Worm (Caenorhabditis elegans): ENCODE measurements around the gene kin-9.

kin-9 gene

DNA sequence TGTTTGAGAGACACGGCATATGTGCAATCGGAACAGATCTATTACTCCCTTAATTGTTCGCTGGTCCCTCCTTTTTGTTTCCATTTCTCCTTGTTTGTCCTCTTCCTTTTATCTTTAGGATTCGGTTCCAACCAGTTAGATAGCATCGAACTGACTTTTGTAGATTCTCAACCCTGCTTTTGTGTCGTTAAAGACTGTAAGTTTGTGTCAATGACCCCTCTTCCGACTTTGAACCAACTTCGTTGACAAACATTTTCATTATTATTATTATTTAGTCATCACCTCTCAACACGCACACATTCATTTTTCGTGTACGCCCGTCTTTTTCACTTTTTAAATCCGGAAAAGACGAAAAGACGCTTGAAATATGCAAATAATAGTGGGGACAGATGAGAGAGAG lies 13.6 kb downstream of the kin-9 start, which contains the start of gene F16F9.1:
Gene F16F9.1 (plus strand): TSS at position 301 of the 400 bp plus-strand sequence.
- TF ChIP-seq him-1 (tag; optimal IDR thresholded peaks at IDR 0.05) = no peak
- no peak for TF ChIP-seq dao-5 (tag; optimal IDR thresholded peaks at IDR 0.05)
- no peak for TF ChIP-seq W03F9.2 (tag; optimal IDR thresholded peaks at IDR 0.05)

DNA sequence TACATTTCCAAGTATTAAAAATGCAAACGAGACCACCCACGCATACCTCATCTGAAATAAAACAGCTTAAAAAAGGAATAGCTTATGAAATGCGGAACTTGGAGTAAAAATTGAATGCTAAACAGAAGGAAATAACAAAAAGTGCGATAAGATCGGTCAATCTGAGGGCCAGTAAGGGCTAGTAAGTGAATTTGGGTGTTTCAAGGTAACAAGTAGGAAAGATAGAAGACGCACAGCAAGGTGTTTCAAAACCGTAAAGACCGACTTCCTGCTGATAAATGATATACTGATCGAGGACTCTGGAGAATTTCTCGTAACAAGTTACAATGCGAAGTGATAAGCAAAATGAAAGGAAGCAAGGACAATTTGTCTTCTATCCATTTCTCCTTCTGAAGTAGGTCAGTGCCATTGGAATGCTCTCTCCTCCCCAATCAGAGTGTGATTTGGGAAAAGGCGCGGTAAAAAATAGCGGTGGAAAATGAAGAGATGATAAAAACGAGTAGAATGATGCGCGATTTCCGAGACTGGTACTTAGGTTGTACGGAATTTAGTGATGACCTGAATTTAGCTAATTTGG lies 23.2 kb downstream of the kin-9 start, which contains the start of gene dpy-6:
Gene dpy-6 (minus strand): TSS at position 51 of the 577 bp plus-strand sequence.
- TF ChIP-seq him-1 (tag; optimal IDR thresholded peaks at IDR 0.05) (no peak), dao-5 (tag; optimal IDR thresholded peaks at IDR 0.05) (no peak), W03F9.2 (tag; optimal IDR thresholded peaks at IDR 0.05) (no peak)

ce11 chrX:8457314-8457713 lies 24.9 kb downstream of the kin-9 start, which contains the start of gene F16F9.3:
Gene F16F9.3, plus strand, starts transcription at chrX:8457614.
- no peak for TF ChIP-seq dao-5 (tag; optimal IDR thresholded peaks at IDR 0.05)
- no peak for TF ChIP-seq W03F9.2 (tag; optimal IDR thresholded peaks at IDR 0.05)
- no peak for TF ChIP-seq him-1 (tag; optimal IDR thresholded peaks at IDR 0.05)

ce11 chrX:8459789-8460188 lies 27.3 kb downstream of the kin-9 start:
- TF ChIP-seq W03F9.2 (tag; optimal IDR thresholded peaks at IDR 0.05) (no peak), dao-5 (tag; optimal IDR thresholded peaks at IDR 0.05) (no peak), him-1 (tag; optimal IDR thresholded peaks at IDR 0.05) (no peak)

ce11 chrX:8460958-8461357 lies 28.5 kb downstream of the kin-9 start:
- no peak for TF ChIP-seq W03F9.2 (tag; optimal IDR thresholded peaks at IDR 0.05)
- no peak for TF ChIP-seq dao-5 (tag; optimal IDR thresholded peaks at IDR 0.05)
- no peak for TF ChIP-seq him-1 (tag; optimal IDR thresholded peaks at IDR 0.05)

DNA sequence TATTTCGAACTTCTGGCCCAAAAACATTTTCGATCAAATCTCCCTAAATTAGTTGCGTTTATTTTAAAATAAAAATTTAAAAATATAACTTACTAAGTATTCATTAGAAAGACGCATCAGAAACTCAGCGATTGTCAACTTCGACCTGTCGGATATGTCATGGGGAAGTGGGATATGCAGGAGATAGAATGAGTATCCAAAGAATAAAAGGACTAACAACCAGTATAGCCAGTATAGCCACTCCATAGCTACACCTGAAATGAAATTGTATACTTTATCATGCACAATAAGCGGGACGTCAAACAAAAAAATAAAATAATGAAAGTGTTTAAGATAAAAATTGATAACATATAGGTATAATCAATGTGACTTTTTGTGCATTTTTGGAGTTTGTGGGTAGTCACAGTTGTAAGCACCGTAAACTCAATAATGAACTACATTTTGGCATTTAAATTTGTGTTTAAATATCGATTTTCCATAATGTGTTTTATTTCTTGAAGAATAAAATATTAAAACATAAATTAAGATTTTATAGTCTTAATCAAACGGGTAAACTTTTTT lies 30.7 kb downstream of the kin-9 start, which contains the start of gene F16F9.4:
Gene F16F9.4 (minus strand): TSS at position 276 of the 561 bp plus-strand sequence.
- TF ChIP-seq him-1 (tag; optimal IDR thresholded peaks at IDR 0.05) = no peak
- TF ChIP-seq dao-5 (tag; optimal IDR thresholded peaks at IDR 0.05) = no peak
- TF ChIP-seq W03F9.2 (tag; optimal IDR thresholded peaks at IDR 0.05) = no peak

ce11 chrX:8463889-8464444 lies 31.5 kb downstream of the kin-9 start:
- no peak for TF ChIP-seq him-1 (tag; optimal IDR thresholded peaks at IDR 0.05)
- TF ChIP-seq dao-5 (tag; optimal IDR thresholded peaks at IDR 0.05) = no peak
- TF ChIP-seq W03F9.2 (tag; optimal IDR thresholded peaks at IDR 0.05) = no peak

- TF ChIP-seq W03F9.2 (tag; optimal IDR thresholded peaks at IDR 0.05) (no peak), dao-5 (tag; optimal IDR thresholded peaks at IDR 0.05) (no peak), him-1 (tag; optimal IDR thresholded peaks at IDR 0.05) (no peak)
These were observed 37.8 kb downstream of the kin-9 start, which contains the start of gene mec-10 for ce11 chrX:8470126-8470772. Gene mec-10, minus strand, starts transcription at chrX:8470314.

DNA sequence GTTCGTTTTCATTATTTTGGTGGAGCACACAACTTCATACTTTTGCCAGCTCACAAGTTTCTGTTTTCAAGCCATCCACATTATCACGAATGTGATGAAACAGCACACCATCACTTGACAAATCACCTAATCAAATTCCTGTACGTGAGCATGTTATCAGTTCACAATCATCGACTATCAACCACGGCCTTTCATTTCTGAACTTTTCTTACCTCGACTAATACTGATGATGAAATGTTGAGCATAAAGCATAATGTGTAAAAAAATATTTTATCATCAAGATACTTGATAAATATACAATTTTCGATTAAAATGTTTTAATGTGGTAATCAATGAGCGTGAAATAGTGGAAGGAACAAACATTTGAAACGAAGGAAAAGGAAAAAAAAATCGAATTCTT lies 41.0 kb downstream of the kin-9 start:
- TF ChIP-seq dao-5 (tag; optimal IDR thresholded peaks at IDR 0.05) (no peak), him-1 (tag; optimal IDR thresholded peaks at IDR 0.05) (no peak), W03F9.2 (tag; optimal IDR thresholded peaks at IDR 0.05) (no peak)

ce11 chrX:8475142-8475541 lies 42.7 kb downstream of the kin-9 start:
- TF ChIP-seq dao-5 (tag; optimal IDR thresholded peaks at IDR 0.05) = no peak
- TF ChIP-seq him-1 (tag; optimal IDR thresholded peaks at IDR 0.05) = no peak
- no peak for TF ChIP-seq W03F9.2 (tag; optimal IDR thresholded peaks at IDR 0.05)

DNA sequence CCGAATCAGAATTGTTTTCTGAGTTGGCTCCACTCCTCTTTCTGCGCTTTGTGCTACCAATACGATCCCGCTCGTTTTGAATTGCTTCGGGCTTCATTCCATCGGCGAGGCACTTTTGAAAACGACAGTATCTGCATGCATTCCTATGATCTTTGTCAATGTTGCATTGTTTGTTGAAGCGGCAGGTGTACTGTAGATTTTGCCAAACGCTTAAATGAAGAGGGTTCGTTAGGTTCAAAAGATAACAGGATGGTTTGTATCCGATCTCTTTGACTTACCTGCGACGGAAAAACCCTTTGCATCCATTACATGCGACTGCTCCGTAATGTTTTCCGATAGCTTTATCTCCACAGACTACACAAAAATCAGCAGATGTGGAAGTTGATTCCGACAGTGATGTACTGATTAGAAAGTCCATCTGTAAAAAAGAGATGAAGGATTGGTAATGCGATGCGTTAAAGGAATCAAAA lies 43.3 kb downstream of the kin-9 start, which contains the start of gene nhr-14:
Gene nhr-14 (minus strand): TSS at position 420 of the 470 bp plus-strand sequence.
- no peak for TF ChIP-seq dao-5 (tag; optimal IDR thresholded peaks at IDR 0.05)
- TF ChIP-seq him-1 (tag; optimal IDR thresholded peaks at IDR 0.05) = no peak
- TF ChIP-seq W03F9.2 (tag; optimal IDR thresholded peaks at IDR 0.05) = no peak

DNA sequence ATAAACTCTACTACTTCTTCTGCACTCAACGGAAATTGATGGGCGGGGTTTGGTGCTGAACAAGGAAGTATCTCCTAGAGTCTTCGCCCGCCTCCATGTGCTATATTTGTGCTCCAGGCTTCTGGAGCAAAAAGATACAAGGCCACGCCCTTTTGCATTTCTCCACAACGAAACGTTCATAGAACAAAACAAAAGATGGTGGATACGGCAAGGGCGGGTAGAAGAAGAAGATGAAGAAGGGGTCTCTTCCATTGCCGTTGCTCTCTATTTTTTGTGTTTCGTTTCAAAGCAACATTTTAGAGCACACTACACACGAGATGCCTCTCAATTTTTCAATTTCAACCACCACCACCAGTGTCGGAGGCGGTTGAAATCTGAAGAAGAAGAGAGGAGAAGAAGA lies 43.8 kb downstream of the kin-9 start:
- TF ChIP-seq him-1 (tag; optimal IDR thresholded peaks at IDR 0.05) (peak; percentile 31), W03F9.2 (tag; optimal IDR thresholded peaks at IDR 0.05) (no peak)

DNA sequence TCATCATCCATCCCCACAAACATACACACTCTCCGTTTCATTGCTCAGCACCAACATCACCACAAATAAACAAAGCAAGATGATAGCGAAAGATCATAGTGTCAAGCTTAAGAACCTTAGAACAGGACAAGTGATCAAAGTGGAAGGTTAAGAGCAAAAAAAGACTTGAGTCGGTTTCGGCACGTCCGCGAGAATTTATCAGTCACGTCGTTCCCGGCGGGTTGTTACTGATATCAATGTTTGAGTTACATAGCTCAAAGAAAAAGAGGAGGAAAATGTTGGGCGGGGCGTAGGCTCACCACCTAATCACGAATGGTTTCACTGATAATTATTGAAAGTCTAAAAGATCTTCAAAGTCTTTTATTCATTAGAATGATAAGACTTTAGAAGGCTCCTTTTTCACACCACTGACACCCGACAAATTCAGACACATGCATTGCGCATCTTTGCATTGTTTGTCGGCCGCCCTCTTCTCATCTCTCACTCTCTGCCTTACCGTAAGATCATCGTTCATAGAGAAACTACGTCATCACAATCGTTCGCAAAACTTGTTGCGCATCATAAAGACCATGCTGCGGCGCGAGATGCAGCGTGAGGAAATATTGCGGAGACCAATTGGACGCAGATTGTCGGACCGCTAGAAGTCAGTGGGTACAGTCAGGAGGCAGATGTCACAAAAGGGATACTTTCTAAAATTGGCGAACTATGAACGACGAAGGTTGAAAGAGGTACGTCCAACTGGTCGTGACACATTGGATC lies 44.8 kb downstream of the kin-9 start:
- no peak for TF ChIP-seq him-1 (tag; optimal IDR thresholded peaks at IDR 0.05)
- no peak for TF ChIP-seq W03F9.2 (tag; optimal IDR thresholded peaks at IDR 0.05)
- no peak for TF ChIP-seq dao-5 (tag; optimal IDR thresholded peaks at IDR 0.05)
